Worm (Caenorhabditis elegans): Measurements from ENCODE around the gene maoc-1.

The maoc-1 gene

DNA sequence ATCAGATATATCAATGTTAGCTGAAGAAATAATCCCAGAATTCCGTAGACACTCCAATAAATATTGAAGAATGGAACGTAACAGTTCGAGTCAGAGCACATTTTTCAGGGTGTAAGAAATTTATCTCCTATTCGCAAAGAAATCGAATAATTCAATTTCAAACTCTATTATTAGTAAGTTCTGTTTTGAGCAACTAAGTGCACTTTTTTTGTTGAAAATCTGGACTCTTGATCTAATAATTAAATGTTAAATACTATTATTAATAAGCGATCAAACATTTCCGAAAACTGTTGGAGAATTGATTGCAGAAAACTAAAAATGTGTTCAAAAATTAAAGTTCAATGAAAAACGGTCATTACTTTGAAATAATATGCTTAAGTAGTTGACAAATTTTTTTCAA, 7.0 kb downstream of the maoc-1 start, which contains the start of gene srd-56:
Gene srd-56 (minus strand): TSS at position 101 of the 400 bp plus-strand sequence.
- TF ChIP-seq elt-1 (tag; optimal IDR thresholded peaks at IDR 0.05; ENCODE audit: borderline replicate concordance, insufficient read depth): no peak
- TF ChIP-seq sptf-1 (tag; optimal IDR thresholded peaks at IDR 0.05): no peak
- no peak for TF ChIP-seq nhr-28 (tag; optimal IDR thresholded peaks at IDR 0.05)
- no peak for TF ChIP-seq hlh-1 (tag; optimal IDR thresholded peaks at IDR 0.05)
- no peak for TF ChIP-seq ham-2 (GFP tag; optimal IDR thresholded peaks at IDR 0.05)
- no peak for TF ChIP-seq lin-13 (tag; optimal IDR thresholded peaks at IDR 0.05)
- TF ChIP-seq nhr-237 (tag; optimal IDR thresholded peaks at IDR 0.05): no peak
- TF ChIP-seq bed-3 (GFP tag; optimal IDR thresholded peaks at IDR 0.05): no peak
- no peak for TF ChIP-seq ceh-43 (GFP tag; optimal IDR thresholded peaks at IDR 0.05)
- no peak for TF ChIP-seq mls-2 (tag; optimal IDR thresholded peaks at IDR 0.05)
- TF ChIP-seq ceh-83 (GFP tag; optimal IDR thresholded peaks at IDR 0.05): no peak
- no peak for TF ChIP-seq unc-120 (tag; optimal IDR thresholded peaks at IDR 0.05; ENCODE audit: poor library complexity, severe bottlenecking)

DNA sequence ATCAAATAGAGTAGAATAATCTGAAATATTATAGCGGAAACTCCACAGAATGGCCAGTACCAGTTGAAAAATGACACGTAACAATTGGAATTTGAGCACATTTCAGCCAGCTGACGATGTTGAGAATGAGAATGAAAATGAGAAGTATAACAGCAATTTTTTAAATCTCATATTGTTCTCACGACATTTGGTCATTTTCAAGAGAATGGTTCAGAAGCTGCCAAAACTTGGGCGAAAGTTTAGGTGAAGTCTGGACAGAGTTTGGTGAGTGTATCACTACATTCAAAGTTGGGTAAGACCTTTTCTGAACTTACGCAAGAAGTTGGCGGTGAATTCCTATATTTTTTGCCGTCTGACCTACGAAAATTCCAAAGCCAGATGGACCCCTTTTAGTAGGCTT, 8.9 kb downstream of the maoc-1 start, which contains the start of gene srd-58:
Gene srd-58 (minus strand): TSS at position 101 of the 400 bp plus-strand sequence.
- TF ChIP-seq nhr-237 (tag; optimal IDR thresholded peaks at IDR 0.05) (no peak), mep-1 (tag; optimal IDR thresholded peaks at IDR 0.05) (no peak), sptf-1 (tag; optimal IDR thresholded peaks at IDR 0.05) (no peak), lsy-2 (tag; optimal IDR thresholded peaks at IDR 0.05) (no peak), bed-3 (GFP tag; optimal IDR thresholded peaks at IDR 0.05) (no peak), ztf-11 (tag; optimal IDR thresholded peaks at IDR 0.05) (no peak), ceh-83 (GFP tag; optimal IDR thresholded peaks at IDR 0.05) (no peak), nhr-76 (tag; optimal IDR thresholded peaks at IDR 0.05) (no peak), sem-2 (GFP tag; optimal IDR thresholded peaks at IDR 0.05) (no peak), elt-3 (tag; optimal IDR thresholded peaks at IDR 0.05) (no peak), ces-1 (GFP tag; optimal IDR thresholded peaks at IDR 0.05) (no peak), nhr-12 (tag; optimal IDR thresholded peaks at IDR 0.05) (no peak), pha-4 (tag; optimal IDR thresholded peaks at IDR 0.05) (no peak), unc-39 (tag; optimal IDR thresholded peaks at IDR 0.05) (no peak)

DNA sequence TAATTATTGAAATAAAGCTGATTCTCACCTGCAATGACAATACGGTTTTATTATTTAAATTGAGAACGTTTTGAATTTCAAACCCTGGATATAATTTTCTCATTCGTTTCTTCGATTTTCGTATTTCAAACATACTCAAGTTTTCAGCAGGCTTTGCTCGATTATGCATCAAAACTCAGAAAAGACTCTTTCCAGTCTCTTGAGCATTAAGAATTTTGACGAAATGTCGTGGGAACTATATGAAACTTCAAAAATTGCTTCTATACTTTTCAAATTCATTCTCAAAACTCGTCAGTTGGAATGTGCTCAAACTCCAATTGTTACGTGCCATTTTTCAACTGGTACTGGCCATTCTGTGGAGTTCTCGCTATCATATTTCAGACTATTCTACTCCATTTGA, 9.3 kb downstream of the maoc-1 start, which contains the start of gene srd-59:
Gene srd-59 (plus strand): TSS at position 301 of the 400 bp plus-strand sequence.
- TF ChIP-seq unc-120 (tag; optimal IDR thresholded peaks at IDR 0.05; ENCODE audit: poor library complexity, severe bottlenecking) (no peak), nhr-237 (tag; optimal IDR thresholded peaks at IDR 0.05) (no peak), ham-2 (GFP tag; optimal IDR thresholded peaks at IDR 0.05) (no peak), ces-1 (GFP tag; optimal IDR thresholded peaks at IDR 0.05) (no peak), M03D4.4 (tag; optimal IDR thresholded peaks at IDR 0.05) (no peak), unc-62 (GFP tag; optimal IDR thresholded peaks at IDR 0.05) (no peak), sptf-1 (tag; optimal IDR thresholded peaks at IDR 0.05) (no peak), ceh-43 (GFP tag; optimal IDR thresholded peaks at IDR 0.05) (no peak), cnd-1 (tag; optimal IDR thresholded peaks at IDR 0.05) (no peak), elt-1 (tag; optimal IDR thresholded peaks at IDR 0.05; ENCODE audit: borderline replicate concordance, insufficient read depth) (no peak), drap-1 (GFP tag; optimal IDR thresholded peaks at IDR 0.05) (no peak), zip-8 (tag; optimal IDR thresholded peaks at IDR 0.05) (no peak)

DNA sequence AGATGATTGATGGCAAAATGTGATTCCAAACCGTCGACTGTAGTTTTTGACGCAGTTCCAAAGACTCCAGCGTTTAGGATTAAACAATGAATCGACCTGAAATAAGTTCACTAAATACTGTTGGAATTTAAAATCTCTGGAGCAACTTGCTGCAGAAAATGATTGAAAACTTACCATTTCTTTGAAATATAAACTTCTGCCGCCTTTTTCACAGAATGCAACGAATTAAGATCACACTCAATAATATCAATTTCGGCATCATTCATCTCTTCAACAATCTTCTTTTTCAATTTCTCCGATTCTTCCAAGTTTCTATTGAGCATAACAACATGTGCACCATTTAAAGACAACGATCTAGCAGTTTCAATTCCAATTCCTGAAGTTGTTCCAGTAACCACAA, 11.6 kb downstream of the maoc-1 start:
- TF ChIP-seq elt-1 (tag; optimal IDR thresholded peaks at IDR 0.05; ENCODE audit: borderline replicate concordance, insufficient read depth): no peak
- TF ChIP-seq M03D4.4 (tag; optimal IDR thresholded peaks at IDR 0.05): no peak
- TF ChIP-seq mls-2 (tag; optimal IDR thresholded peaks at IDR 0.05): no peak
- no peak for TF ChIP-seq lin-13 (tag; optimal IDR thresholded peaks at IDR 0.05)
- no peak for TF ChIP-seq snpc-4 (tag; optimal IDR thresholded peaks at IDR 0.05)
- no peak for TF ChIP-seq nhr-28 (tag; optimal IDR thresholded peaks at IDR 0.05)
- TF ChIP-seq elt-3 (tag; optimal IDR thresholded peaks at IDR 0.05): no peak
- no peak for TF ChIP-seq unc-62 (GFP tag; optimal IDR thresholded peaks at IDR 0.05)
- TF ChIP-seq unc-39 (tag; optimal IDR thresholded peaks at IDR 0.05): no peak
- TF ChIP-seq ceh-83 (GFP tag; optimal IDR thresholded peaks at IDR 0.05): no peak
- no peak for TF ChIP-seq flh-1 (GFP tag; optimal IDR thresholded peaks at IDR 0.05)
- TF ChIP-seq tbx-8 (GFP tag; optimal IDR thresholded peaks at IDR 0.05): no peak
- TF ChIP-seq sem-2 (GFP tag; optimal IDR thresholded peaks at IDR 0.05): no peak
- TF ChIP-seq sptf-1 (tag; optimal IDR thresholded peaks at IDR 0.05): no peak
- no peak for TF ChIP-seq mep-1 (tag; optimal IDR thresholded peaks at IDR 0.05)
- TF ChIP-seq nhr-12 (tag; optimal IDR thresholded peaks at IDR 0.05): no peak
- no peak for TF ChIP-seq nhr-2 (tag; optimal IDR thresholded peaks at IDR 0.05)
- TF ChIP-seq pha-4 (tag; optimal IDR thresholded peaks at IDR 0.05): no peak
- TF ChIP-seq nhr-76 (tag; optimal IDR thresholded peaks at IDR 0.05): no peak

Measured in whole organism, mixed stage, embryonic.